Worm (Caenorhabditis elegans): ENCODE results near the gene C56G2.22.

C56G2.22 gene

DNA sequence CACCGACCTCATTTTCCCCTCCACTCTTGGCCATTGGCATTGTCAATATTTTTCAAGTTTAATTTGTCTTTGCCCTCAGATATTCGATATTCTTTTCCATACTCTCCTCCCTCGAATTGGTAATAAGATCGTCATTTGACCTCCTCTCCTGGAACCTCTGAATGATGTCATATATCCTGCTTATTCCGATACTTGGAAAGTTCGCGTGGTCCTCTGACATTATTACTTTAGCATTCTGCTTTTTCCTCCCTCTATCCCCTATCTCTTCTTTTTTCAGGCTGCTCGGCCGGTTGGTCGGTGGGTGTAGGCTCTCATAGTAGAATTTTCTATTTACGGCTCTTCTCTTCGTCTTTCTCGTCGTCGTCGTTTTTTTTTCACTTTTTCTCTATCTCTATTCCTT, 6.2 kb downstream of the C56G2.22 start:
- TF ChIP-seq mxl-3 (GFP tag; optimal IDR thresholded peaks at IDR 0.05) (no peak), D1046.2 (GFP tag; IDR thresholded peaks at IDR 0.05) (no peak), aha-1 (tag) (peak; percentile 94), Y105C5A.15 (GFP tag; IDR thresholded peaks at IDR 0.05) (no peak), F37D6.2 (tag; optimal IDR thresholded peaks at IDR 0.05) (peak; percentile 6), madf-9 (GFP tag; conservative IDR thresholded peaks at IDR 0.05) (no peak), dmd-9 (GFP tag; IDR thresholded peaks at IDR 0.05) (no peak), nhr-48 (tag; optimal IDR thresholded peaks at IDR 0.05) (no peak), lsy-2 (tag; optimal IDR thresholded peaks at IDR 0.05) (peak in 1 of 2 experiments; percentile 12), vab-7 (GFP tag; IDR thresholded peaks at IDR 0.05) (no peak), mdl-1 (tag; optimal IDR thresholded peaks at IDR 0.05) (peak in 1 of 2 experiments; percentile 5), tra-1 (GFP tag; IDR thresholded peaks at IDR 0.05) (no peak), ztf-11 (tag; optimal IDR thresholded peaks at IDR 0.05) (no peak), Y75B8A.6 (GFP tag; IDR thresholded peaks at IDR 0.05) (no peak), zip-11 (GFP tag; IDR thresholded peaks at IDR 0.05) (no peak), nhr-237 (tag; optimal IDR thresholded peaks at IDR 0.05) (no peak), mep-1 (tag; optimal IDR thresholded peaks at IDR 0.05) (peak; percentile 32), zag-1 (tag; optimal IDR thresholded peaks at IDR 0.05) (peak; percentile 12), ceh-28 (tag; optimal IDR thresholded peaks at IDR 0.05) (no peak), duxl-1 (tag; optimal IDR thresholded peaks at IDR 0.05; ENCODE audit: poor library complexity) (no peak), Y5F2A.4 (GFP tag; optimal IDR thresholded peaks at IDR 0.05) (no peak), T20F7.1 (GFP tag; optimal IDR thresholded peaks at IDR 0.05) (no peak), attf-4 (tag; optimal IDR thresholded peaks at IDR 0.05) (no peak), nhr-111 (GFP tag; optimal IDR thresholded peaks at IDR 0.05) (no peak), ces-1 (GFP tag; optimal IDR thresholded peaks at IDR 0.05) (peak; percentile 34), T26A8.4 (GFP tag; IDR thresholded peaks at IDR 0.05) (no peak), pha-4 (GFP tag; IDR thresholded peaks at IDR 0.05) (no peak), pha-4 (tag; optimal IDR thresholded peaks at IDR 0.05) (no peak), rbr-2 (tag; optimal IDR thresholded peaks at IDR 0.05) (peak; percentile 39), unc-39 (tag; optimal IDR thresholded peaks at IDR 0.05) (no peak), hlh-30 (tag; optimal IDR thresholded peaks at IDR 0.05; ENCODE audit: insufficient read depth) (peak; percentile 23), fkh-10 (GFP tag; optimal IDR thresholded peaks at IDR 0.05) (peak; percentile 87), Y48G9A.11 (GFP tag; IDR thresholded peaks at IDR 0.05) (no peak), ctbp-1 (GFP tag; IDR thresholded peaks at IDR 0.05) (peak; percentile 57; the same call in 1 of the 2 replicates), ztf-7 (tag; optimal IDR thresholded peaks at IDR 0.05) (no peak), ZK337.2 (GFP tag; IDR thresholded peaks at IDR 0.05) (no peak)

DNA sequence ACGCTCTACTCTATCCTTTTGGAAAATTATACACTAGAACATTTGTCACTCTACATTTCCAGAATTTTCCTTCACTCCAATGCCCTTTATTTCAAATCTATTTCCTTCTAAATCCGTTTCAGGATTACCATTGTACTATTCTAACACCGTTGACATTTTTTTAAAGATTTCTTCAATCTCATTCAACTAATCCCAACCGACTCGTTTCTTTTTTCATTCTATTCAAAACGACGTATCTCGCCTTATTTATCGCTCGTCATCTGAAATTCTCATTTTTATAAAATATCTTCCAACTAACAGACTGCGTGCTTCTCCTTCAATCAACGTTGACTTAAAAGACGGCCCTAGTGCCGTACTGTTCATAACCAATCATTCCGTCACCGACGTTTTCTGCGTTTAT, 6.8 kb downstream of the C56G2.22 start, which contains the start of gene akap-1:
Gene akap-1, plus strand, starts transcription at position 301 of the 400 bp plus-strand sequence.
- TF ChIP-seq dpl-1 (GFP tag; optimal IDR thresholded peaks at IDR 0.05) (no peak), daf-8 (GFP tag; IDR thresholded peaks at IDR 0.05) (no peak), daf-19 (GFP tag; conservative IDR thresholded peaks at IDR 0.05) (no peak), rbr-2 (tag; optimal IDR thresholded peaks at IDR 0.05) (no peak), ceh-44 (GFP tag; IDR thresholded peaks at IDR 0.05) (no peak), ama-1 (optimal IDR thresholded peaks at IDR 0.05) (no peak), zip-2 (tag; optimal IDR thresholded peaks at IDR 0.05) (no peak)

DNA sequence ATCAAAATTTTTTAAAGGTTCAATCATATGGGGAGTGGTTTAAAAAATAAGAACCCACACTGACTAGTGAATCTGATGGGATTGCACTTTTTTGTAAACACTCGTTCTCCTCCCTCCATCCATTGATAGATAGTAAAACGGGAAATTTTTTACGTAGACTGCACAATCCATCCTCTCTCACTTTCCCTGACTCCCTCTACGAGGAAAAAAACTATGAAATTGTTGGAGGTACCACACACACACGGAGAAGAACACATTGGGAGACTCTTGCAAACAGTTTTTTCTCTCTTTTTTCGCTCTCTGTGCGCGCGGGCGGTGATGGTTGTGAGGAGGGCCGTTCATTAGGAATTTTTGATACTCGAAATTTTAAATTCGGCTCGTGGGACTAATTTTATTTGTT, 9.1 kb downstream of the C56G2.22 start:
- peak; percentile 93 for TF ChIP-seq aha-1 (tag)
- no peak for TF ChIP-seq fkh-10 (GFP tag; optimal IDR thresholded peaks at IDR 0.05)

Measured in whole organism, L4 larva.